Fruit fly (Drosophila melanogaster): ENCODE data around the gene CG31697.
A peak's percentile ranks its signal among the peaks of the same experiment; 100 is the strongest.

DNA sequence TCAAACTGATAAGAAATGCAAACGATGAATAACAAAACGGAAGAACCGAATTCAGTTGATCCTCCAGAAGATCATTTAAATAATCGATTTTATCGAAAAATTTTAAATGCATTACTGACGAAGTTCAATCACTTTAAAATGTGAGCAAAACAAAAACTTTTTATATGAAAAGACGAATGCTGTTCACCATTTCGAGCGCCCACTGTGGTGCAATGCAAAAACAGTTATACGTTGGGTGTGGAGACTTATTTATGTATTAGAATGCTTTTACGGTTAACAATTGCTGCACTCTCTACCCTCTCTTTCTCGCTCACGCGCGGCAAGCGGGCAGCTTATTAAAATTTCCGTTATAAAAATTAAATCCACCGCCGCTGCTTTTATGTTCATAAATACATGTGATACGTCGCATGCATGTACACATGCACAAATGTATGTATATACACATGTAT, 35.6 kb downstream of the CG31697 start:
- TF ChIP-seq usp (GFP tag; optimal IDR thresholded peaks at IDR 0.05) (no peak), Hr51 (GFP tag; optimal IDR thresholded peaks at IDR 0.05) (no peak), hbn (GFP tag; IDR thresholded peaks at IDR 0.05; ENCODE audit: partially characterized antibody) (no peak), CG4820 (GFP tag; optimal IDR thresholded peaks at IDR 0.05) (no peak), Oaz (GFP tag; IDR thresholded peaks at IDR 0.05) (no peak), CG17359 (tag; optimal IDR thresholded peaks at IDR 0.05) (peak; percentile 22)

Measured in whole organism, embryonic.